Fruit fly (Drosophila melanogaster): ENCODE data around the gene RpS5a.

The RpS5a gene

dm6 chrX:17147983-17148637, at the start of gene RpS5a (continued):
- TF ChIP-seq tup (GFP tag; optimal IDR thresholded peaks at IDR 0.05) (peak; percentile 63), bsh (GFP tag; optimal IDR thresholded peaks at IDR 0.05) (peak; percentile 9 to 60), croc (GFP tag; conservative IDR thresholded peaks at IDR 0.05) (peak; percentile 62; the same call in 2 of the 3 replicates), CG14667 (GFP tag; IDR thresholded peaks at IDR 0.05) (peak; percentile 76; the same call in 1 of the 2 replicates), aop (GFP tag; IDR thresholded peaks at IDR 0.05) (no peak), nmo (GFP tag; optimal IDR thresholded peaks at IDR 0.05) (peak; percentile 80), Rx (GFP tag; IDR thresholded peaks at IDR 0.05) (peak; percentile 64), CG8765 (GFP tag; IDR thresholded peaks at IDR 0.05) (peak; percentile 70), CG30020 (tag; optimal IDR thresholded peaks at IDR 0.05) (peak; percentile 44), tx (GFP tag; optimal IDR thresholded peaks at IDR 0.05) (peak; percentile 55), sr (GFP tag; IDR thresholded peaks at IDR 0.05) (peak; percentile 63; the same call in 2 of the 3 replicates), nerfin-1 (tag; optimal IDR thresholded peaks at IDR 0.05) (peak; percentile 72), lola (GFP tag; optimal IDR thresholded peaks at IDR 0.05) (peak in 1 of 3 experiments; percentile 48), CG3847 (GFP tag; IDR thresholded peaks at IDR 0.05) (peak; percentile 86), Dip2 (GFP tag; IDR thresholded peaks at IDR 0.05) (no peak), TFAM (GFP tag; optimal IDR thresholded peaks at IDR 0.05) (peak; percentile 36), HLH54F (GFP tag; optimal IDR thresholded peaks at IDR 0.05) (peak; percentile 85), sc (optimal IDR thresholded peaks at IDR 0.05) (no peak), sc (GFP tag; optimal IDR thresholded peaks at IDR 0.05) (peak; percentile 76), CG4854 (GFP tag; optimal IDR thresholded peaks at IDR 0.05) (peak; percentile 70), CG10274 (GFP tag; optimal IDR thresholded peaks at IDR 0.05) (peak; percentile 83), NfI (GFP tag; optimal IDR thresholded peaks at IDR 0.05) (peak; percentile 91), CG12155 (GFP tag; optimal IDR thresholded peaks at IDR 0.05) (peak; percentile 59), ERR (GFP tag; optimal IDR thresholded peaks at IDR 0.05) (peak; percentile 30), YL-1 (GFP tag; optimal IDR thresholded peaks at IDR 0.05) (peak; percentile 98), prd (optimal IDR thresholded peaks at IDR 0.05) (no peak), prd (GFP tag; IDR thresholded peaks at IDR 0.05) (peak; percentile 69), Jarid2 (GFP tag; optimal IDR thresholded peaks at IDR 0.05) (no peak), p53 (GFP tag; optimal IDR thresholded peaks at IDR 0.05) (peak; percentile 88), Sry-β (GFP tag; optimal IDR thresholded peaks at IDR 0.05) (peak; percentile 53), CG7357 (GFP tag; IDR thresholded peaks at IDR 0.05) (peak; percentile 53; the same call in 2 of the 3 replicates), CG13123 (GFP tag; optimal IDR thresholded peaks at IDR 0.05) (peak; percentile 28), tap (tag; optimal IDR thresholded peaks at IDR 0.05) (peak; percentile 51), unpg (GFP tag; optimal IDR thresholded peaks at IDR 0.05) (peak; percentile 58), Fer2 (tag; optimal IDR thresholded peaks at IDR 0.05) (peak; percentile 17), Oli (tag; optimal IDR thresholded peaks at IDR 0.05) (peak; percentile 63), CG16779 (GFP tag; IDR thresholded peaks at IDR 0.05) (0 out of 2 replicates have a peak, but pooled peaks have one; percentile 63), so (GFP tag; IDR thresholded peaks at IDR 0.05) (peak; percentile 57; the same call in 2 of the 3 replicates), CG5180 (GFP tag; optimal IDR thresholded peaks at IDR 0.05) (peak; percentile 66), hth (optimal IDR thresholded peaks at IDR 0.05) (no peak), CG8359 (GFP tag; optimal IDR thresholded peaks at IDR 0.05; ENCODE audit: borderline replicate concordance) (peak; percentile 65), Fer3 (tag; optimal IDR thresholded peaks at IDR 0.05) (peak; percentile 76), CG6765 (GFP tag; optimal IDR thresholded peaks at IDR 0.05) (peak; percentile 90), seq (GFP tag; IDR thresholded peaks at IDR 0.05) (peak; percentile 71), tio (GFP tag; optimal IDR thresholded peaks at IDR 0.05) (no peak), CG10147 (GFP tag; optimal IDR thresholded peaks at IDR 0.05) (peak; percentile 64), CG14441 (GFP tag; IDR thresholded peaks at IDR 0.05) (peak; percentile 74), ssp (GFP tag; IDR thresholded peaks at IDR 0.05) (peak; percentile 56), Nf-YB (GFP tag; optimal IDR thresholded peaks at IDR 0.05) (peak; percentile 45), al (GFP tag; IDR thresholded peaks at IDR 0.05) (peak; percentile 68)

Data from whole organism, embryonic.